Fruit fly (Drosophila melanogaster) whole organism, embryonic: ENCODE data around the gene Twdlalpha.
A peak's percentile ranks its signal among the peaks of the same experiment; 100 is the strongest.

Source experiments
- Antp ChIP-seq: fragments of 200-800 bp; sonication (Bioruptor generic); optimal IDR thresholded peaks from 3 replicates; lab custom pipeline; 2016; ENCODE audit warnings: missing biosample characterization, missing genetic modification characterization
- CG11723 ChIP-seq: fragments of 200-800 bp; sonication (Bioruptor generic); optimal IDR thresholded peaks from 2 replicates; lab custom pipeline; 2017; ENCODE audit warnings: missing biosample characterization, mild to moderate bottlenecking, missing genetic modification characterization
- CG13624 ChIP-seq: fragments of 200-800 bp; sonication (Bioruptor generic); optimal IDR thresholded peaks from 2 replicates; lab custom pipeline; 2016; ENCODE audit warnings: missing biosample characterization, missing genetic modification characterization
- CG13894 ChIP-seq: fragments of 200-800 bp; sonication (Bioruptor generic); optimal IDR thresholded peaks from 3 replicates; lab custom pipeline; 2018; ENCODE audit warnings: missing biosample characterization, mild to moderate bottlenecking, missing genetic modification characterization, moderate library complexity
- CG15011 ChIP-seq: fragments of 200-800 bp; sonication (Bioruptor generic); optimal IDR thresholded peaks from 3 replicates; lab custom pipeline; 2018; ENCODE audit warnings: missing biosample characterization, mild to moderate bottlenecking, missing genetic modification characterization
- CG1529 ChIP-seq: fragments of 200-800 bp; sonication (Bioruptor generic); optimal IDR thresholded peaks from 3 replicates; lab custom pipeline; 2018; ENCODE audit warnings: missing biosample characterization, missing genetic modification characterization
- CG17359 ChIP-seq: fragments of 200-800 bp; sonication (Bioruptor generic); optimal IDR thresholded peaks from 3 replicates; lab custom pipeline; 2018; ENCODE audit warnings: missing biosample characterization, mild to moderate bottlenecking, missing genetic modification characterization, moderate library complexity
- CG17802 ChIP-seq: fragments of 200-800 bp; sonication (Bioruptor generic); optimal IDR thresholded peaks from 2 replicates; lab custom pipeline; 2018; ENCODE audit warnings: missing biosample characterization, mild to moderate bottlenecking, missing genetic modification characterization, moderate library complexity
- CG2199 ChIP-seq: fragments of 200-800 bp; sonication (Bioruptor generic); IDR thresholded peaks from 3 replicates; pipeline ENCODE4 v1.3.6; 2022; ENCODE audit warnings: missing biosample characterization, missing genetic modification characterization
- CG2678 ChIP-seq: fragments of 200-800 bp; sonication (Bioruptor generic); optimal IDR thresholded peaks from 3 replicates; lab custom pipeline; 2019; ENCODE audit warnings: missing biosample characterization, mild to moderate bottlenecking, missing genetic modification characterization, moderate library complexity
- CG2889 ChIP-seq: fragments of 200-800 bp; sonication (Bioruptor generic); IDR thresholded peaks from 3 replicates; pipeline ENCODE4 v1.3.6; 2022; ENCODE audit warnings: missing biosample characterization, missing genetic modification characterization
- CG4404 ChIP-seq: fragments of 200-800 bp; sonication (Bioruptor generic); IDR thresholded peaks from 2 replicates; pipeline ENCODE4 v1.3.6; 2022; ENCODE audit warnings: missing biosample characterization, missing genetic modification characterization
- CG5180 ChIP-seq: fragments of 200-800 bp; sonication (Bioruptor generic); optimal IDR thresholded peaks from 3 replicates; lab custom pipeline; 2017; ENCODE audit warnings: missing biosample characterization, missing genetic modification characterization, mild to moderate bottlenecking, moderate library complexity, missing genetic modification reagents
- CG5245 ChIP-seq: fragments of 200-800 bp; sonication (Bioruptor generic); optimal IDR thresholded peaks from 3 replicates; lab custom pipeline; 2016; ENCODE audit warnings: missing biosample characterization, missing genetic modification characterization
- CG6175 ChIP-seq: fragments of 200-800 bp; sonication (Bioruptor generic); IDR thresholded peaks from 3 replicates; pipeline ENCODE4 v1.3.6; 2022; ENCODE audit warnings: missing biosample characterization, missing genetic modification characterization
- CG6654 ChIP-seq: fragments of 200-800 bp; sonication (Bioruptor generic); optimal IDR thresholded peaks from 2 replicates; lab custom pipeline; 2017; ENCODE audit warnings: missing biosample characterization, mild to moderate bottlenecking, missing genetic modification characterization
- CG7745 ChIP-seq: fragments of 200-800 bp; sonication (Bioruptor generic); optimal IDR thresholded peaks from 2 replicates; lab custom pipeline; 2018; ENCODE audit warnings: missing biosample characterization, mild to moderate bottlenecking, missing genetic modification characterization, moderate library complexity
- CG9727 ChIP-seq: fragments of 200-800 bp; sonication (Bioruptor generic); optimal IDR thresholded peaks from 3 replicates; lab custom pipeline; 2017; ENCODE audit warnings: missing biosample characterization, mild to moderate bottlenecking, missing genetic modification characterization
- CG9797 ChIP-seq: fragments of 200-800 bp; sonication (Bioruptor generic); optimal IDR thresholded peaks from 3 replicates; lab custom pipeline; 2018; ENCODE audit warnings: missing biosample characterization, mild to moderate bottlenecking, missing genetic modification characterization
- CTCF ChIP-seq: fragments of 200-800 bp; sonication (Bioruptor generic); optimal IDR thresholded peaks from 2 replicates; lab custom pipeline; 2017; ENCODE audit warnings: missing biosample characterization, mild to moderate bottlenecking, missing genetic modification characterization, moderate library complexity
- CkIIα-i1 ChIP-seq: fragments of 200-800 bp; sonication (Bioruptor generic); IDR thresholded peaks from 2 replicates; pipeline ENCODE4 v1.3.6; 2022; ENCODE audit warnings: missing biosample characterization, missing genetic modification characterization
- Eip74EF ChIP-seq, 2 experiments: fragments of 200-800 bp in 1 of 2; fragments of >200 bp in 1 of 2; sonication (Bioruptor generic) in 1 of 2; optimal IDR thresholded peaks; 2 replicates each; lab custom pipeline; 2017 to 2019; ENCODE audit warnings: missing biosample characterization in 2 of 2, missing genetic modification characterization in 2 of 2, mild to moderate bottlenecking in 1 of 2, moderate library complexity in 1 of 2
- HLH54F ChIP-seq: fragments of 200-800 bp; sonication (Bioruptor generic); optimal IDR thresholded peaks from 3 replicates; lab custom pipeline; 2016; ENCODE audit warnings: missing biosample characterization, missing genetic modification characterization
- Hmr ChIP-seq: fragments of 200-800 bp; sonication (Bioruptor generic); optimal IDR thresholded peaks from 3 replicates; lab custom pipeline; 2017; ENCODE audit warnings: mild to moderate bottlenecking, missing biosample characterization, missing genetic modification reagents, missing genetic modification characterization
- Hr39 ChIP-seq: fragments of >200 bp; optimal IDR thresholded peaks from 2 replicates; lab custom pipeline; 2017
- Kr ChIP-seq: fragments of 200-800 bp; sonication (Bioruptor generic); optimal IDR thresholded peaks from 2 replicates; lab custom pipeline; 2017; ENCODE audit warnings: missing biosample characterization, mild to moderate bottlenecking, missing genetic modification characterization
- Lpt ChIP-seq: fragments of >200 bp; optimal IDR thresholded peaks from 2 replicates; lab custom pipeline; 2018; ENCODE audit warnings: missing biosample characterization, missing genetic modification characterization
- NC2β ChIP-seq: fragments of 200-800 bp; sonication (Bioruptor generic); optimal IDR thresholded peaks from 2 replicates; lab custom pipeline; 2016; ENCODE audit warnings: missing biosample characterization, missing genetic modification characterization
- NFAT ChIP-seq: fragments of 200-800 bp; sonication (Bioruptor generic); IDR thresholded peaks from 2 replicates; pipeline ENCODE4 v1.3.6; 2022; ENCODE audit warnings: missing biosample characterization, missing genetic modification characterization
- Ptx1 ChIP-seq: fragments of 200-800 bp; sonication (Bioruptor generic); IDR thresholded peaks from 2 replicates; pipeline ENCODE4 v1.3.6; 2022; ENCODE audit warnings: missing biosample characterization, missing genetic modification characterization
- Rfx ChIP-seq: fragments of 200-800 bp; sonication (Bioruptor generic); IDR thresholded peaks from 2 replicates; pipeline ENCODE4 v1.3.6; 2022; ENCODE audit warnings: missing biosample characterization, missing genetic modification characterization
- Sry-β ChIP-seq: fragments of 200-800 bp; sonication (Bioruptor generic); optimal IDR thresholded peaks from 2 replicates; lab custom pipeline; 2018; ENCODE audit warnings: missing biosample characterization, mild to moderate bottlenecking, missing genetic modification characterization, moderate library complexity
- Xrp1 ChIP-seq: fragments of 200-800 bp; sonication (Bioruptor generic); IDR thresholded peaks from 2 replicates; pipeline ENCODE4 v1.3.6; 2022; ENCODE audit warnings: missing biosample characterization, missing genetic modification characterization
- amos ChIP-seq: fragments of 200-800 bp; sonication (Bioruptor generic); IDR thresholded peaks from 2 replicates; pipeline ENCODE4 v1.3.6; 2022; ENCODE audit warnings: missing biosample characterization, missing genetic modification characterization; ENCODE audit not compliant: partially characterized antibody
- ap ChIP-seq: fragments of 200-800 bp; sonication (Bioruptor generic); IDR thresholded peaks from 2 replicates; pipeline ENCODE4 v1.3.6; 2022; ENCODE audit warnings: missing biosample characterization, missing genetic modification characterization
- bowl ChIP-seq: fragments of 200-800 bp; sonication (Bioruptor generic); IDR thresholded peaks from 2 replicates; pipeline ENCODE4 v1.3.6; 2022; ENCODE audit warnings: missing biosample characterization, missing genetic modification characterization
- bsh ChIP-seq, 2 experiments: fragments of 200-800 bp; sonication (Bioruptor generic); optimal IDR thresholded peaks; 2 replicates each; lab custom pipeline; 2017 to 2018; ENCODE audit warnings: mild to moderate bottlenecking in 2 of 2, missing biosample characterization in 2 of 2, missing genetic modification characterization in 2 of 2, moderate library complexity in 1 of 2
- ham ChIP-seq: fragments of 200-800 bp; sonication (Bioruptor generic); IDR thresholded peaks from 2 replicates; pipeline ENCODE4 v1.3.6; 2022; ENCODE audit warnings: missing biosample characterization, missing genetic modification characterization
- hbn ChIP-seq: fragments of 200-800 bp; sonication (Bioruptor generic); IDR thresholded peaks from 2 replicates; pipeline ENCODE4 v1.3.6; 2022; ENCODE audit warnings: missing biosample characterization, missing genetic modification characterization; ENCODE audit not compliant: partially characterized antibody
- jing ChIP-seq: fragments of 200-800 bp; sonication (Bioruptor generic); optimal IDR thresholded peaks from 2 replicates; lab custom pipeline; 2018; ENCODE audit warnings: missing biosample characterization, mild to moderate bottlenecking, missing genetic modification characterization
- kay ChIP-seq: fragments of 200-800 bp; sonication (Bioruptor generic); optimal IDR thresholded peaks from 2 replicates; lab custom pipeline; 2016; ENCODE audit warnings: missing biosample characterization, missing genetic modification characterization
- kni ChIP-seq: fragments of 200-800 bp; sonication (Bioruptor generic); optimal IDR thresholded peaks from 3 replicates; lab custom pipeline; 2017; ENCODE audit warnings: mild to moderate bottlenecking, missing biosample characterization, missing genetic modification reagents, missing genetic modification characterization
- lmd ChIP-seq: fragments of 200-800 bp; sonication (Bioruptor generic); IDR thresholded peaks from 2 replicates; pipeline ENCODE4 v1.3.6; 2022; ENCODE audit warnings: missing biosample characterization, missing genetic modification characterization
- lola ChIP-seq, 3 experiments: fragments of >200 bp in 2 of 3; fragments of 200-800 bp in 1 of 3; sonication (Bioruptor generic) in 1 of 3; optimal IDR thresholded peaks; 2 replicates each; lab custom pipeline; 2017 to 2019; ENCODE audit warnings: missing biosample characterization in 3 of 3, missing genetic modification characterization in 3 of 3, mild to moderate bottlenecking in 1 of 3, moderate library complexity in 1 of 3
- maf-S ChIP-seq: fragments of 200-800 bp; sonication (Bioruptor generic); optimal IDR thresholded peaks from 2 replicates; lab custom pipeline; 2016; ENCODE audit warnings: missing biosample characterization, missing genetic modification characterization
- peb ChIP-seq: fragments of 200-800 bp; sonication (Bioruptor generic); IDR thresholded peaks from 2 replicates; pipeline ENCODE4 v1.3.6; 2022; ENCODE audit warnings: missing biosample characterization, missing genetic modification characterization
- repo ChIP-seq: fragments of 200-800 bp; sonication (Bioruptor generic); optimal IDR thresholded peaks from 2 replicates; lab custom pipeline; 2016; ENCODE audit warnings: missing biosample characterization, missing genetic modification characterization
- slou ChIP-seq: fragments of 200-800 bp; sonication (Bioruptor generic); optimal IDR thresholded peaks from 3 replicates; lab custom pipeline; 2016; ENCODE audit warnings: missing biosample characterization, missing genetic modification characterization
- stwl ChIP-seq: fragments of 200-800 bp; sonication (Bioruptor generic); optimal IDR thresholded peaks from 3 replicates; lab custom pipeline; 2018; ENCODE audit warnings: missing biosample characterization, mild to moderate bottlenecking, missing genetic modification characterization, moderate library complexity
- tup ChIP-seq: fragments of 200-800 bp; sonication (Bioruptor generic); optimal IDR thresholded peaks from 2 replicates; lab custom pipeline; 2016; ENCODE audit warnings: missing biosample characterization, mild to moderate bottlenecking, missing genetic modification characterization, moderate library complexity

Twdlalpha gene

DNA sequence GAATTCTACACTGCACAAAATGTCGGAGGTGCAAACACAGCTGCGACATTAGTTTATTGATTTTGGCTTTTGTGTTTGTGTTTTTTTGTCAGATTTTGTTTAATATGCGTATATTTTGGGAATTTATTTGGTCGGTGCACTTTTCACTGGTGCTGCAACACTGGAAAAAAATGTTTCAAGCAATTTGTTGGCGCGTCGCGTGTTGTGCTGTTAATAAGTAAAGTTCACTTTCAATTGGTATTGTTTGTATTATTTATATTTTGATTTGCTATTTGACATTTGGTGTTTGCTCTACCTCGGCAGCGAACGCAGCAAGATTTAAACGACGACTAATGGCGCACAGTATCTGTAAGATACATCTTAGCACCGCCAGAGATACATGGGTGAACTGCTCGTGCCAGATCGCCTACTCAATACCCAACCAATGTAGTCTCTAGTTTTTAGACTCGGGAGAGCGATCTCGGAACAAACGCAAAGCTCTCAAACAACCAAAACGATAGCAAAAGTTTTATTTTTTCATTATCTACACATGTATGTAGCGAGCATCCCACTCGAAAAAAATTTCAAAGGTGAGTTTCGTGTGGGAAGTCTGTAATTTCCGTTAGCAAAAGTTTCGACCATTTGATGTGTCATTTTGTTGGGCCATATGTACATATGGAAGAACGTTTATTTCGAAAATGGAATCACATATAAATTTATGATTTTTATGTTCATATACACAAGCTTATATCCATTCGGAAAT lies 39.7 kb downstream of the Twdlalpha start (continued):
- TF ChIP-seq Eip74EF (GFP tag; optimal IDR thresholded peaks at IDR 0.05; lab: Kevin White, UChicago) (no peak), CG17359 (tag; lab: Kevin White, UChicago) (peak; percentile 48), NC2β (no peak), kni (GFP tag; lab: Kevin White, UChicago) (no peak), lola (GFP tag; optimal IDR thresholded peaks at IDR 0.05; lab: Kevin White, UChicago) (peak in 1 of 3 experiments; percentile 21), amos (GFP tag; lab: Robert Waterston, UW) (no peak; the same call in 1 of the 2 replicates), hbn (GFP tag; lab: Robert Waterston, UW) (no peak), CG5245 (GFP tag; lab: Kevin White, UChicago) (peak; percentile 34), Ptx1 (peak; percentile 68), CG4404 (no peak), slou (GFP tag; lab: Kevin White, UChicago) (peak; percentile 35), CG5180 (GFP tag; lab: Kevin White, UChicago) (peak; percentile 4), CG2678 (tag; lab: Kevin White, UChicago) (peak; percentile 58), Hmr (GFP tag; lab: Kevin White, UChicago) (peak; percentile 50), Hr39 (no peak), CG9727 (GFP tag; lab: Kevin White, UChicago) (peak; percentile 46), jing (GFP tag; lab: Kevin White, UChicago) (no peak), HLH54F (GFP tag; lab: Kevin White, UChicago) (peak; percentile 47), peb (GFP tag; lab: Robert Waterston, UW) (no peak), repo (GFP tag; lab: Kevin White, UChicago) (peak; percentile 21), CG15011 (GFP tag; lab: Kevin White, UChicago) (no peak), stwl (tag; lab: Kevin White, UChicago) (no peak), CG6175 (GFP tag; lab: Robert Waterston, UW) (no peak), lmd (peak; percentile 57), CG1529 (GFP tag; lab: Kevin White, UChicago) (no peak), tup (GFP tag; lab: Kevin White, UChicago) (no peak), Sry-β (GFP tag; lab: Kevin White, UChicago) (no peak), CG2889 (GFP tag; lab: Robert Waterston, UW) (no peak), CG2199 (GFP tag; lab: Robert Waterston, UW) (no peak), Rfx (GFP tag; lab: Robert Waterston, UW) (peak; percentile 71), Xrp1 (GFP tag; lab: Robert Waterston, UW) (peak; percentile 45; the same call in 1 of the 2 replicates), CG13894 (tag; lab: Kevin White, UChicago) (peak; percentile 74), ham (GFP tag; lab: Robert Waterston, UW) (no peak), Lpt (GFP tag; lab: Kevin White, UChicago) (no peak), Kr (GFP tag; lab: Kevin White, UChicago) (no peak), Antp (GFP tag; lab: Kevin White, UChicago) (peak; percentile 53), bowl (GFP tag; lab: Robert Waterston, UW) (0 out of 2 replicates have a peak, but pooled peaks have one; percentile 34), CTCF (no peak), CG11723 (GFP tag; lab: Kevin White, UChicago) (peak; percentile 21), maf-S (GFP tag; lab: Kevin White, UChicago) (peak; percentile 52), CG17802 (peak; percentile 13), CG7745 (tag; lab: Kevin White, UChicago) (no peak), CkIIα-i1 (GFP tag; lab: Robert Waterston, UW) (no peak), kay (GFP tag; lab: Kevin White, UChicago) (peak; percentile 4), ap (GFP tag; lab: Robert Waterston, UW) (peak; percentile 48), bsh (GFP tag; optimal IDR thresholded peaks at IDR 0.05; lab: Kevin White, UChicago) (peak in 1 of 2 experiments; percentile 62), CG6654 (GFP tag; lab: Kevin White, UChicago) (no peak), CG9797 (GFP tag; lab: Kevin White, UChicago) (no peak), NFAT (0 out of 2 replicates have a peak, but pooled peaks have one; percentile 23), CG13624 (peak; percentile 16)
